Fruit fly (Drosophila melanogaster) S2 (cell line): ENCODE measurements around the gene Cat.

Experiments used
- CG8478 ChIP-seq: fragments of >200 bp; optimal IDR thresholded peaks from 2 replicates; lab custom pipeline; 2018
- CTCF ChIP-seq, 2 experiments: fragments of >200 bp; optimal IDR thresholded peaks; 2 replicates each; lab custom pipeline; 2018

dm6 chr3L:18816176-18816575 lies 6.2 kb upstream of the Cat start:
- TF ChIP-seq CG8478 (lab: Kevin White, UChicago) = no peak
- no peak for TF ChIP-seq CTCF (optimal IDR thresholded peaks at IDR 0.05; lab: Kevin White, UChicago)
